Fruit fly (Drosophila melanogaster) whole organism, prepupa: ENCODE results near the gene CG32726.

Source experiments
- CG10669 ChIP-seq: fragments of 200-800 bp; sonication (Bioruptor generic); optimal IDR thresholded peaks from 3 replicates; lab custom pipeline; 2018; ENCODE audit warnings: missing biosample characterization, mild to moderate bottlenecking, missing genetic modification characterization, moderate library complexity
- CG11902 ChIP-seq: fragments of 200-800 bp; sonication (Bioruptor generic); optimal IDR thresholded peaks from 3 replicates; lab custom pipeline; 2016; ENCODE audit warnings: missing biosample characterization, missing genetic modification characterization
- CG16779 ChIP-seq: fragments of 200-800 bp; sonication (Bioruptor generic); optimal IDR thresholded peaks from 3 replicates; lab custom pipeline; 2017; ENCODE audit warnings: missing biosample characterization, mild to moderate bottlenecking, missing genetic modification characterization
- CG31627 ChIP-seq: fragments of 200-800 bp; sonication (Bioruptor generic); optimal IDR thresholded peaks from 3 replicates; lab custom pipeline; 2016; ENCODE audit warnings: missing biosample characterization, missing genetic modification characterization
- CG32006 ChIP-seq: fragments of 200-800 bp; sonication (Bioruptor generic); optimal IDR thresholded peaks from 3 replicates; lab custom pipeline; 2017; ENCODE audit warnings: missing biosample characterization, mild to moderate bottlenecking, missing genetic modification characterization
- CG34406 ChIP-seq: fragments of 200-800 bp; sonication (Bioruptor generic); optimal IDR thresholded peaks from 3 replicates; lab custom pipeline; 2016; ENCODE audit warnings: missing biosample characterization, missing genetic modification characterization
- CG3919 ChIP-seq: fragments of 200-800 bp; sonication (Bioruptor generic); optimal IDR thresholded peaks from 3 replicates; lab custom pipeline; 2016; ENCODE audit warnings: missing biosample characterization, missing genetic modification characterization
- CG6163 ChIP-seq: fragments of 200-800 bp; sonication (Bioruptor generic); IDR thresholded peaks from 3 replicates; pipeline ENCODE4 v1.3.6; 2022; ENCODE audit warnings: missing biosample characterization, missing genetic modification characterization
- CG6276 ChIP-seq: fragments of 200-800 bp; sonication (Bioruptor generic); optimal IDR thresholded peaks from 2 replicates; lab custom pipeline; 2017; ENCODE audit warnings: missing biosample characterization, mild to moderate bottlenecking, missing genetic modification characterization
- CG6792 ChIP-seq: fragments of 200-800 bp; sonication (Bioruptor generic); optimal IDR thresholded peaks from 3 replicates; lab custom pipeline; 2016; ENCODE audit warnings: missing biosample characterization, missing genetic modification characterization
- CG6808 ChIP-seq: fragments of 200-800 bp; sonication (Bioruptor generic); optimal IDR thresholded peaks from 3 replicates; lab custom pipeline; 2017; ENCODE audit warnings: missing biosample characterization, missing genetic modification characterization, mild to moderate bottlenecking, moderate library complexity, missing genetic modification reagents
- CG6854 ChIP-seq: fragments of 200-800 bp; sonication (Bioruptor generic); optimal IDR thresholded peaks from 2 replicates; lab custom pipeline; 2017; ENCODE audit warnings: missing biosample characterization, mild to moderate bottlenecking, missing genetic modification characterization
- CG8632 ChIP-seq: fragments of 200-800 bp; sonication (Bioruptor generic); optimal IDR thresholded peaks from 3 replicates; lab custom pipeline; 2016; ENCODE audit warnings: missing biosample characterization, missing genetic modification characterization
- CG9139 ChIP-seq: fragments of 200-800 bp; sonication (Bioruptor generic); optimal IDR thresholded peaks from 3 replicates; lab custom pipeline; 2017; ENCODE audit warnings: missing biosample characterization, mild to moderate bottlenecking, missing genetic modification characterization
- Eip78C ChIP-seq: fragments of 200-800 bp; sonication (Bioruptor generic); peaks from one replicate; lab custom pipeline; 2016; ENCODE audit warnings: missing biosample characterization, missing genetic modification characterization
- Ets96B ChIP-seq: fragments of 200-800 bp; optimal IDR thresholded peaks from 2 replicates; lab custom pipeline; 2019; ENCODE audit warnings: missing biosample characterization, mild to moderate bottlenecking, missing genetic modification characterization, moderate library complexity
- Gug ChIP-seq: fragments of 200-800 bp; sonication (Bioruptor generic); IDR thresholded peaks from 2 replicates; pipeline ENCODE4 v1.3.6; 2022; ENCODE audit warnings: missing biosample characterization, missing genetic modification characterization
- Hr39 ChIP-seq: fragments of 200-800 bp; sonication (Bioruptor generic); optimal IDR thresholded peaks from 2 replicates; lab custom pipeline; 2016; ENCODE audit warnings: missing biosample characterization, missing genetic modification characterization
- Lpt ChIP-seq: fragments of 200-800 bp; sonication (Bioruptor generic); optimal IDR thresholded peaks from 3 replicates; lab custom pipeline; 2016; ENCODE audit warnings: missing biosample characterization, missing genetic modification characterization
- Met ChIP-seq: fragments of 200-800 bp; sonication (Bioruptor generic); optimal IDR thresholded peaks from 3 replicates; lab custom pipeline; 2016; ENCODE audit warnings: missing biosample characterization, missing genetic modification characterization
- OdsH ChIP-seq: fragments of 200-800 bp; sonication (Bioruptor generic); optimal IDR thresholded peaks from 3 replicates; lab custom pipeline; 2016; ENCODE audit warnings: missing biosample characterization, missing genetic modification characterization
- Sox14 ChIP-seq: fragments of 200-800 bp; sonication (Bioruptor generic); optimal IDR thresholded peaks from 3 replicates; lab custom pipeline; 2016; ENCODE audit warnings: missing biosample characterization, missing genetic modification characterization
- acj6 ChIP-seq: fragments of 200-800 bp; sonication (Bioruptor generic); optimal IDR thresholded peaks from 3 replicates; lab custom pipeline; 2016; ENCODE audit warnings: missing biosample characterization, missing genetic modification characterization
- dsx ChIP-seq: fragments of 200-800 bp; optimal IDR thresholded peaks from 3 replicates; lab custom pipeline; 2019; ENCODE audit warnings: missing biosample characterization, mild to moderate bottlenecking, missing genetic modification characterization, moderate library complexity; ENCODE audit not compliant: poor library complexity, severe bottlenecking
- eg ChIP-seq: fragments of 200-800 bp; sonication (Bioruptor generic); IDR thresholded peaks from 3 replicates; pipeline ENCODE4 v1.3.6; 2022; ENCODE audit warnings: missing biosample characterization, missing genetic modification characterization
- fd85E ChIP-seq: fragments of 200-800 bp; sonication (Bioruptor generic); optimal IDR thresholded peaks from 3 replicates; lab custom pipeline; 2016; ENCODE audit warnings: missing biosample characterization, missing genetic modification characterization
- pdm3 ChIP-seq: fragments of 200-800 bp; sonication (Bioruptor generic); optimal IDR thresholded peaks from 3 replicates; lab custom pipeline; 2016; ENCODE audit warnings: missing biosample characterization, missing genetic modification characterization
- salr ChIP-seq, 2 experiments: fragments of 200-800 bp; sonication (Bioruptor generic); optimal IDR thresholded peaks; 3 replicates each; lab custom pipeline; 2016 to 2018; ENCODE audit warnings: missing biosample characterization in 2 of 2, missing genetic modification characterization in 2 of 2, mild to moderate bottlenecking in 1 of 2
- ss ChIP-seq, 2 experiments: fragments of 200-800 bp; sonication (Bioruptor generic); optimal IDR thresholded peaks; 2 replicates in 1 of 2; 3 replicates in 1 of 2; lab custom pipeline; 2017 to 2018; ENCODE audit warnings: mild to moderate bottlenecking in 2 of 2, missing biosample characterization in 2 of 2, missing genetic modification characterization in 2 of 2, moderate library complexity in 1 of 2
- svp ChIP-seq: fragments of 200-800 bp; sonication (Bioruptor generic); peaks from one replicate; lab custom pipeline; 2016; ENCODE audit warnings: missing biosample characterization, missing genetic modification characterization
- topi ChIP-seq: fragments of 200-800 bp; sonication (Bioruptor generic); optimal IDR thresholded peaks from 3 replicates; lab custom pipeline; 2016; ENCODE audit warnings: missing biosample characterization, missing genetic modification characterization
- vri ChIP-seq: fragments of 200-800 bp; sonication (Bioruptor generic); optimal IDR thresholded peaks from 3 replicates; lab custom pipeline; 2016; ENCODE audit warnings: missing biosample characterization, mild to moderate bottlenecking, missing genetic modification characterization

Gene CG32726

dm6 chrX:7451909-7452308, 26.4 kb upstream of the CG32726 start, which contains the start of gene CG11368:
Gene CG11368, plus strand, starts transcription at chrX:7452209.
- no peak for TF ChIP-seq CG32006
- no peak for TF ChIP-seq CG10669 (GFP tag; lab: Kevin White, UChicago)
- no peak for TF ChIP-seq Lpt (GFP tag; lab: Kevin White, UChicago)
- TF ChIP-seq ss (GFP tag; optimal IDR thresholded peaks at IDR 0.05; lab: Kevin White, UChicago) = no peak
- no peak for TF ChIP-seq CG3919 (GFP tag; lab: Kevin White, UChicago)
- no peak for TF ChIP-seq Gug (GFP tag; lab: Robert Waterston, UW)
- TF ChIP-seq CG31627 (GFP tag; lab: Kevin White, UChicago) = no peak
- TF ChIP-seq salr (GFP tag; optimal IDR thresholded peaks at IDR 0.05; lab: Kevin White, UChicago) = no peak
- no peak for TF ChIP-seq CG6276 (GFP tag; lab: Kevin White, UChicago)
- no peak for TF ChIP-seq CG8632 (GFP tag; lab: Kevin White, UChicago)
- TF ChIP-seq, all 60 proteins: peak for 0

- TF ChIP-seq CG32006 (no peak), CG6276 (GFP tag; lab: Kevin White, UChicago) (peak; percentile 3), CG10669 (GFP tag; lab: Kevin White, UChicago) (no peak), ss (GFP tag; optimal IDR thresholded peaks at IDR 0.05; lab: Kevin White, UChicago) (no peak), topi (GFP tag; lab: Kevin White, UChicago) (no peak)
Observed at dm6 chrX:7445023-7445422, 19.5 kb upstream of the CG32726 start.

- TF ChIP-seq CG6808 (no peak), CG34406 (GFP tag; lab: Kevin White, UChicago) (no peak), Met (GFP tag; lab: Kevin White, UChicago) (no peak), pdm3 (GFP tag; lab: Kevin White, UChicago) (no peak), fd85E (GFP tag; lab: Kevin White, UChicago) (no peak), OdsH (GFP tag; lab: Kevin White, UChicago) (no peak), acj6 (GFP tag; lab: Kevin White, UChicago) (no peak), Lpt (GFP tag; lab: Kevin White, UChicago) (no peak), Ets96B (tag; lab: Kevin White, UChicago) (no peak), CG6792 (GFP tag; lab: Kevin White, UChicago) (no peak), eg (no peak)
- TF ChIP-seq, all 60 proteins: peak for 0
Observed at dm6 chrX:7432393-7432792, 6.8 kb upstream of the CG32726 start.

- TF ChIP-seq ss (GFP tag; optimal IDR thresholded peaks at IDR 0.05; lab: Kevin White, UChicago) (no peak), Sox14 (no peak), Hr39 (GFP tag; lab: Kevin White, UChicago) (no peak), svp (GFP tag; lab: Kevin White, UChicago) (no peak)
Observed at dm6 chrX:7424742-7425141, 801 bp downstream of the CG32726 start, which contains the start of gene CG15036. Gene CG15036, minus strand, starts transcription at chrX:7424842.

- TF ChIP-seq CG11902 (GFP tag; lab: Kevin White, UChicago) = no peak
- TF ChIP-seq CG16779 (tag; lab: Kevin White, UChicago) = no peak
- TF ChIP-seq CG6854 (GFP tag; lab: Kevin White, UChicago) = no peak
- no peak for TF ChIP-seq vri
- no peak for TF ChIP-seq CG8632 (GFP tag; lab: Kevin White, UChicago)
Observed at dm6 chrX:7422577-7422976, 3.0 kb downstream of the CG32726 start.

- TF ChIP-seq CG3919 (GFP tag; lab: Kevin White, UChicago) (no peak), CG9139 (GFP tag; lab: Kevin White, UChicago) (no peak), CG6792 (GFP tag; lab: Kevin White, UChicago) (no peak), Sox14 (no peak), Eip78C (GFP tag; lab: Kevin White, UChicago) (no peak), OdsH (GFP tag; lab: Kevin White, UChicago) (no peak), dsx (GFP tag; lab: Kevin White, UChicago) (no peak), CG6808 (no peak), CG6163 (GFP tag; lab: Robert Waterston, UW) (no peak), topi (GFP tag; lab: Kevin White, UChicago) (no peak), CG11902 (GFP tag; lab: Kevin White, UChicago) (no peak), salr (GFP tag; optimal IDR thresholded peaks at IDR 0.05; lab: Kevin White, UChicago) (no peak)
Observed at dm6 chrX:7418294-7418693, 7.2 kb downstream of the CG32726 start, which contains the start of gene rumpel. Gene rumpel, plus strand, starts transcription at chrX:7418594.
